Comparison of ENCODE assay signal across 5 fruit fly cellular contexts in the genomic region with DNA sequence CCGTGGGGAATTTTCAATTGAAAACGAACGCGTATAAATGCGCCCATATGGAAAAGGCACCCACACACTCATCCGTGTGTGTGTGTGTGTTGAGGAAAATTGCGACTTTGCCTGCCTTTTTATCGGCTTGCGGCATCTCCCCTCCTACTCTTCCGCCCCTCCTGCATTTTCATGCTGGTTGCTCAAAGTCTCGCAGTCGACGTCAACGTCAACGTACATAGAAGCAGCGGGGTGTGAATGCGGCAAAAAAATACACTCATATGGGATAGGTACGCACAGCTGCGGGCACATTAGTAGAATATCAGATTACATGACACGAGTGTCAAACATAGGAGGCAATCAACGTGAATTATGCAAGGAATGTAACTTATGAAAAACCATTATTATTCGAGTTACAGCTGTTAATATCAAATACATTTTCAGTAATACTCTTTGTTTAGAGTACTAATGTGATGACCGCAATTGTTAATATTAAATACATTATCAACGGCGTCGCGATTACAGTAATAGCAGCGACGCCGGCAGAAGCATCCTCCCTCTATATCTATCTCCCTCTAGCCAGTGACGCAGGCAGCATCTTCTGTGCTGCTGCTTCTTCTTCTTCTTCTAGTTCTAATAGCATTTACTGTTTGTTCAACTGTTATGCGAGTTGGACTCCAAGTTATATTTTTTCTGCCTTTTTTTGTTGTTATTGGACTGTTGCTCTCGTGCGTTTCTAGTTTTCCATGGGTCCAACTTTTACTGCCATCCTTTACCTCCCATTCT.
TF ChIP-seq lines count a peak whose summit lies in the region.

No protein-coding gene starts in this region.

- TF ChIP-seq CTCF in whole organism, embryonic (GFP tag; optimal IDR thresholded peaks at IDR 0.05; lab: Kevin White, UChicago) = peak; percentile 61

TF ChIP-seq in whole organism, adult, 20 proteins besides CTCF, POLR2A, EP300 and RAD21 (continues in another document):
- TF ChIP-seq ovo (GFP tag; optimal IDR thresholded peaks at IDR 0.05; lab: Kevin White, UChicago) (peak; percentile 32), Hr96 (GFP tag; optimal IDR thresholded peaks at IDR 0.05; lab: Kevin White, UChicago) (peak; percentile 41), tj (GFP tag; optimal IDR thresholded peaks at IDR 0.05; lab: Kevin White, UChicago) (peak; percentile 10), cic (GFP tag; optimal IDR thresholded peaks at IDR 0.05; lab: Kevin White, UChicago) (peak; percentile 69), CG1620 (GFP tag; optimal IDR thresholded peaks at IDR 0.05; lab: Kevin White, UChicago) (no peak), Clk (GFP tag; optimal IDR thresholded peaks at IDR 0.05; lab: Kevin White, UChicago) (peak; percentile 40), CG14711 (tag; optimal IDR thresholded peaks at IDR 0.05; lab: Kevin White, UChicago) (peak; percentile 71), Mnt (GFP tag; optimal IDR thresholded peaks at IDR 0.05; lab: Kevin White, UChicago) (no peak), cnc (optimal IDR thresholded peaks at IDR 0.05; lab: Kevin White, UChicago) (no peak), CG5204 (GFP tag; optimal IDR thresholded peaks at IDR 0.05; lab: Kevin White, UChicago) (peak; percentile 24), kay (GFP tag; lab: Kevin White, UChicago; ENCODE audit: borderline replicate concordance) (peak; percentile 70), CG12768 (GFP tag; optimal IDR thresholded peaks at IDR 0.05; lab: Kevin White, UChicago) (peak; percentile 51), CG7045 (GFP tag; optimal IDR thresholded peaks at IDR 0.05; lab: Kevin White, UChicago) (peak; percentile 73), CG7101 (tag; optimal IDR thresholded peaks at IDR 0.05; lab: Kevin White, UChicago) (peak; percentile 65), CG33017 (tag; optimal IDR thresholded peaks at IDR 0.05; lab: Kevin White, UChicago) (peak; percentile 77), CG11617 (GFP tag; optimal IDR thresholded peaks at IDR 0.05; lab: Kevin White, UChicago) (peak; percentile 53)

TF ChIP-seq in whole organism, embryonic, 481 proteins besides CTCF, POLR2A, EP300 and RAD21 (continues in another document):
- TF ChIP-seq CG11695 (GFP tag; IDR thresholded peaks at IDR 0.05; lab: Robert Waterston, UW) = peak; percentile 92
- peak; percentile 87 for TF ChIP-seq otp (GFP tag; IDR thresholded peaks at IDR 0.05; lab: Robert Waterston, UW)
- peak; percentile 84 for TF ChIP-seq peb (GFP tag; IDR thresholded peaks at IDR 0.05; lab: Robert Waterston, UW)
- TF ChIP-seq hth (optimal IDR thresholded peaks at IDR 0.05; lab: Kevin White, UChicago) = no peak
- peak; percentile 87 for TF ChIP-seq CG16863 (GFP tag; optimal IDR thresholded peaks at IDR 0.05; lab: Kevin White, UChicago)
- TF ChIP-seq CG12391 (tag; optimal IDR thresholded peaks at IDR 0.05; lab: Kevin White, UChicago) = peak; percentile 89
- no peak for TF ChIP-seq Bgb (GFP tag; IDR thresholded peaks at IDR 0.05; lab: Robert Waterston, UW; ENCODE audit: partially characterized antibody)
- peak; percentile 45 for TF ChIP-seq CG15073 (GFP tag; optimal IDR thresholded peaks at IDR 0.05; lab: Kevin White, UChicago)
- TF ChIP-seq nerfin-1 (tag; optimal IDR thresholded peaks at IDR 0.05; lab: Kevin White, UChicago) = peak; percentile 84
- TF ChIP-seq CG31441 (GFP tag; IDR thresholded peaks at IDR 0.05; lab: Robert Waterston, UW) = peak; percentile 86
- peak in 1 of 2 experiments; percentile 68 for TF ChIP-seq insv (GFP tag; optimal IDR thresholded peaks at IDR 0.05; lab: Kevin White, UChicago)
- peak; percentile 54; the same call in 1 of the 2 replicates for TF ChIP-seq Taf1 (GFP tag; IDR thresholded peaks at IDR 0.05; lab: Robert Waterston, UW)
- TF ChIP-seq Side (GFP tag; optimal IDR thresholded peaks at IDR 0.05; lab: Kevin White, UChicago) = peak; percentile 90
- peak; percentile 47; the same call in 1 of the 2 replicates for TF ChIP-seq toy (GFP tag; IDR thresholded peaks at IDR 0.05; lab: Robert Waterston, UW)
- TF ChIP-seq CG17186 (GFP tag; optimal IDR thresholded peaks at IDR 0.05; lab: Kevin White, UChicago) = peak; percentile 69
- peak; percentile 55; the same call in 1 of the 2 replicates for TF ChIP-seq E2f2 (GFP tag; IDR thresholded peaks at IDR 0.05; lab: Robert Waterston, UW)

TF ChIP-seq in whole organism, prepupa, 60 proteins besides CTCF, POLR2A, EP300 and RAD21 (continues in another document):
- TF ChIP-seq Smox (GFP tag; optimal IDR thresholded peaks at IDR 0.05; lab: Kevin White, UChicago) = peak; percentile 78
- TF ChIP-seq achi (GFP tag; optimal IDR thresholded peaks at IDR 0.05; lab: Kevin White, UChicago) = peak; percentile 89
- peak; percentile 93 for TF ChIP-seq Gug (GFP tag; IDR thresholded peaks at IDR 0.05; lab: Robert Waterston, UW)
- TF ChIP-seq Lpt (GFP tag; optimal IDR thresholded peaks at IDR 0.05; lab: Kevin White, UChicago) = peak; percentile 82
- TF ChIP-seq Blimp-1 (GFP tag; optimal IDR thresholded peaks at IDR 0.05; lab: Kevin White, UChicago) = no peak
- TF ChIP-seq Hr38 (GFP tag; optimal IDR thresholded peaks at IDR 0.05; lab: Kevin White, UChicago) = no peak
- peak; percentile 86 for TF ChIP-seq topi (GFP tag; optimal IDR thresholded peaks at IDR 0.05; lab: Kevin White, UChicago)
- peak; percentile 85 for TF ChIP-seq CG16779 (tag; optimal IDR thresholded peaks at IDR 0.05; lab: Kevin White, UChicago)
- TF ChIP-seq CG32006 (GFP tag; optimal IDR thresholded peaks at IDR 0.05; lab: Kevin White, UChicago) = peak; percentile 95
- TF ChIP-seq CG1621 (tag; optimal IDR thresholded peaks at IDR 0.05; lab: Kevin White, UChicago) = peak; percentile 88
- peak; percentile 84 for TF ChIP-seq spab (GFP tag; optimal IDR thresholded peaks at IDR 0.05; lab: Kevin White, UChicago)
- TF ChIP-seq CG3032 (tag; optimal IDR thresholded peaks at IDR 0.05; lab: Kevin White, UChicago) = peak; percentile 78
- peak; percentile 85 for TF ChIP-seq Met (GFP tag; optimal IDR thresholded peaks at IDR 0.05; lab: Kevin White, UChicago)
- peak; percentile 96 for TF ChIP-seq CG15336 (GFP tag; IDR thresholded peaks at IDR 0.05; lab: Robert Waterston, UW)
- peak; percentile 74 for TF ChIP-seq Ets21C (GFP tag; optimal IDR thresholded peaks at IDR 0.05; lab: Kevin White, UChicago)
- peak; percentile 86 for TF ChIP-seq Hr39 (GFP tag; optimal IDR thresholded peaks at IDR 0.05; lab: Kevin White, UChicago)
- TF ChIP-seq vri (GFP tag; optimal IDR thresholded peaks at IDR 0.05; lab: Kevin White, UChicago) = peak; percentile 93

TF ChIP-seq in whole organism, pupa, 21 proteins besides CTCF, POLR2A, EP300 and RAD21 (continues in another document):
- peak; percentile 87 for TF ChIP-seq CG34367 (tag; optimal IDR thresholded peaks at IDR 0.05; lab: Kevin White, UChicago)
- peak; percentile 96 for TF ChIP-seq CG4496 (GFP tag; IDR thresholded peaks at IDR 0.05; lab: Robert Waterston, UW)
- TF ChIP-seq CG8301 (tag; optimal IDR thresholded peaks at IDR 0.05; lab: Kevin White, UChicago) = peak; percentile 97
- TF ChIP-seq CG8159 (tag; optimal IDR thresholded peaks at IDR 0.05; lab: Kevin White, UChicago) = peak; percentile 88
- peak; percentile 95 for TF ChIP-seq fd96Ca (GFP tag; IDR thresholded peaks at IDR 0.05; lab: Robert Waterston, UW)
- TF ChIP-seq Ets98B (GFP tag; IDR thresholded peaks at IDR 0.05; lab: Robert Waterston, UW) = peak; percentile 94
- TF ChIP-seq CG12605 (GFP tag; IDR thresholded peaks at IDR 0.05; lab: Robert Waterston, UW) = peak; percentile 88
- TF ChIP-seq rn (GFP tag; IDR thresholded peaks at IDR 0.05; lab: Robert Waterston, UW) = peak; percentile 83
- peak; percentile 92 for TF ChIP-seq Pif1A (GFP tag; optimal IDR thresholded peaks at IDR 0.05; lab: Kevin White, UChicago)
- peak; percentile 96 for TF ChIP-seq CG14655 (GFP tag; optimal IDR thresholded peaks at IDR 0.05; lab: Kevin White, UChicago)
- TF ChIP-seq CG32121 (GFP tag; IDR thresholded peaks at IDR 0.05; lab: Robert Waterston, UW) = peak; percentile 93
- TF ChIP-seq CG13204 (GFP tag; optimal IDR thresholded peaks at IDR 0.05; lab: Kevin White, UChicago) = peak; percentile 52
- peak; percentile 82 for TF ChIP-seq Pif1B (GFP tag; optimal IDR thresholded peaks at IDR 0.05; lab: Kevin White, UChicago)
- TF ChIP-seq Snoo (tag; optimal IDR thresholded peaks at IDR 0.05; lab: Kevin White, UChicago) = peak; percentile 75
- TF ChIP-seq CG10348 (GFP tag; IDR thresholded peaks at IDR 0.05; lab: Robert Waterston, UW) = peak; percentile 73
- peak; percentile 91 for TF ChIP-seq CG9948 (tag; optimal IDR thresholded peaks at IDR 0.05; lab: Kevin White, UChicago)
- TF ChIP-seq D1 (tag; optimal IDR thresholded peaks at IDR 0.05; lab: Kevin White, UChicago) = no peak
- peak; percentile 74 for TF ChIP-seq gl (tag; optimal IDR thresholded peaks at IDR 0.05; lab: Kevin White, UChicago)
- peak; percentile 84 for TF ChIP-seq CG15710 (tag; optimal IDR thresholded peaks at IDR 0.05; lab: Kevin White, UChicago)

TF ChIP-seq in whole organism, wandering third instar larva, 38 proteins besides CTCF, POLR2A, EP300 and RAD21 (continues in another document):
- TF ChIP-seq Dfd (GFP tag; optimal IDR thresholded peaks at IDR 0.05; lab: Kevin White, UChicago) (no peak), tai (GFP tag; optimal IDR thresholded peaks at IDR 0.05; lab: Kevin White, UChicago) (peak; percentile 63), foxo (GFP tag; optimal IDR thresholded peaks at IDR 0.05; lab: Kevin White, UChicago) (peak in 1 of 2 experiments; percentile 87), CG32264 (GFP tag; optimal IDR thresholded peaks at IDR 0.05; lab: Kevin White, UChicago) (peak; percentile 58), dmrt93B (GFP tag; optimal IDR thresholded peaks at IDR 0.05; lab: Kevin White, UChicago) (peak; percentile 63), HLH106 (tag; optimal IDR thresholded peaks at IDR 0.05; lab: Kevin White, UChicago) (peak; percentile 70), CG9705 (GFP tag; optimal IDR thresholded peaks at IDR 0.05; lab: Kevin White, UChicago) (no peak), rgr (GFP tag; optimal IDR thresholded peaks at IDR 0.05; lab: Kevin White, UChicago) (peak; percentile 89), Abd-B (GFP tag; optimal IDR thresholded peaks at IDR 0.05; lab: Kevin White, UChicago) (no peak), psq (GFP tag; optimal IDR thresholded peaks at IDR 0.05; lab: Kevin White, UChicago) (peak; percentile 63), sage (GFP tag; optimal IDR thresholded peaks at IDR 0.05; lab: Kevin White, UChicago) (peak; percentile 56), Vsx2 (GFP tag; optimal IDR thresholded peaks at IDR 0.05; lab: Kevin White, UChicago; ENCODE audit: partially characterized antibody) (no peak), OdsH (GFP tag; optimal IDR thresholded peaks at IDR 0.05; lab: Kevin White, UChicago) (peak; percentile 81), sv (GFP tag; optimal IDR thresholded peaks at IDR 0.05; lab: Kevin White, UChicago) (peak; percentile 81), jim (GFP tag; optimal IDR thresholded peaks at IDR 0.05; lab: Kevin White, UChicago) (no peak), lola (GFP tag; optimal IDR thresholded peaks at IDR 0.05; lab: Kevin White, UChicago) (no peak), Hnf4 (GFP tag; optimal IDR thresholded peaks at IDR 0.05; lab: Kevin White, UChicago) (peak; percentile 75), ey (GFP tag; optimal IDR thresholded peaks at IDR 0.05; lab: Kevin White, UChicago) (peak; percentile 85), Sp1 (GFP tag; optimal IDR thresholded peaks at IDR 0.05; lab: Kevin White, UChicago) (peak; percentile 57), br (GFP tag; optimal IDR thresholded peaks at IDR 0.05; lab: Kevin White, UChicago) (peak; percentile 78)
